Fruit fly (Drosophila melanogaster) whole organism, prepupa: ENCODE measurements around the gene CG13901.

ENCODE experiments used
- Blimp-1 ChIP-seq: fragments of 200-800 bp; sonication (Bioruptor generic); optimal IDR thresholded peaks from 3 replicates; lab custom pipeline; 2017; ENCODE audit warnings: missing biosample characterization, missing genetic modification characterization, mild to moderate bottlenecking, moderate library complexity, missing genetic modification reagents
- CG10631 ChIP-seq: fragments of 200-800 bp; sonication (Bioruptor generic); optimal IDR thresholded peaks from 2 replicates; lab custom pipeline; 2016; ENCODE audit warnings: missing biosample characterization, missing genetic modification characterization
- CG11294 ChIP-seq: fragments of 200-800 bp; sonication (Bioruptor generic); IDR thresholded peaks from 2 replicates; pipeline ENCODE4 v1.3.6; 2022; ENCODE audit warnings: missing biosample characterization, missing genetic modification characterization
- CG11762 ChIP-seq: fragments of 200-800 bp; sonication (Bioruptor generic); optimal IDR thresholded peaks from 3 replicates; lab custom pipeline; 2016; ENCODE audit warnings: missing biosample characterization, missing genetic modification characterization; ENCODE audit not compliant: insufficient read depth
- CG11902 ChIP-seq: fragments of 200-800 bp; sonication (Bioruptor generic); optimal IDR thresholded peaks from 3 replicates; lab custom pipeline; 2016; ENCODE audit warnings: missing biosample characterization, missing genetic modification characterization
- CG15336 ChIP-seq: fragments of 200-800 bp; sonication (Bioruptor generic); IDR thresholded peaks from 2 replicates; pipeline ENCODE4 v1.3.6; 2022; ENCODE audit warnings: missing biosample characterization, missing genetic modification characterization
- CG1621 ChIP-seq: fragments of 200-800 bp; sonication (Bioruptor generic); optimal IDR thresholded peaks from 3 replicates; lab custom pipeline; 2018; ENCODE audit warnings: missing biosample characterization, mild to moderate bottlenecking, missing genetic modification characterization
- CG16779 ChIP-seq: fragments of 200-800 bp; sonication (Bioruptor generic); optimal IDR thresholded peaks from 3 replicates; lab custom pipeline; 2017; ENCODE audit warnings: missing biosample characterization, mild to moderate bottlenecking, missing genetic modification characterization
- CG3032 ChIP-seq: fragments of 200-800 bp; optimal IDR thresholded peaks from 2 replicates; lab custom pipeline; 2019; ENCODE audit warnings: missing biosample characterization, mild to moderate bottlenecking, missing genetic modification characterization, moderate library complexity
- CG31627 ChIP-seq: fragments of 200-800 bp; sonication (Bioruptor generic); optimal IDR thresholded peaks from 3 replicates; lab custom pipeline; 2016; ENCODE audit warnings: missing biosample characterization, missing genetic modification characterization
- CG32006 ChIP-seq: fragments of 200-800 bp; sonication (Bioruptor generic); optimal IDR thresholded peaks from 3 replicates; lab custom pipeline; 2017; ENCODE audit warnings: missing biosample characterization, mild to moderate bottlenecking, missing genetic modification characterization
- CG34406 ChIP-seq: fragments of 200-800 bp; sonication (Bioruptor generic); optimal IDR thresholded peaks from 3 replicates; lab custom pipeline; 2016; ENCODE audit warnings: missing biosample characterization, missing genetic modification characterization
- CG3919 ChIP-seq: fragments of 200-800 bp; sonication (Bioruptor generic); optimal IDR thresholded peaks from 3 replicates; lab custom pipeline; 2016; ENCODE audit warnings: missing biosample characterization, missing genetic modification characterization
- CG6163 ChIP-seq: fragments of 200-800 bp; sonication (Bioruptor generic); IDR thresholded peaks from 3 replicates; pipeline ENCODE4 v1.3.6; 2022; ENCODE audit warnings: missing biosample characterization, missing genetic modification characterization
- CG6276 ChIP-seq: fragments of 200-800 bp; sonication (Bioruptor generic); optimal IDR thresholded peaks from 2 replicates; lab custom pipeline; 2017; ENCODE audit warnings: missing biosample characterization, mild to moderate bottlenecking, missing genetic modification characterization
- CG6854 ChIP-seq: fragments of 200-800 bp; sonication (Bioruptor generic); optimal IDR thresholded peaks from 2 replicates; lab custom pipeline; 2017; ENCODE audit warnings: missing biosample characterization, mild to moderate bottlenecking, missing genetic modification characterization
- CG7368 ChIP-seq: fragments of 200-800 bp; sonication (Bioruptor generic); optimal IDR thresholded peaks from 3 replicates; lab custom pipeline; 2016; ENCODE audit warnings: missing biosample characterization, missing genetic modification characterization
- CG8119 ChIP-seq: fragments of 200-800 bp; sonication (Bioruptor generic); IDR thresholded peaks from 3 replicates; pipeline ENCODE4 v1.3.6; 2022; ENCODE audit warnings: missing biosample characterization, missing genetic modification characterization
- CG8319 ChIP-seq: fragments of 200-800 bp; sonication (Bioruptor generic); optimal IDR thresholded peaks from 3 replicates; lab custom pipeline; 2016; ENCODE audit warnings: missing biosample characterization, missing genetic modification characterization
- CG8632 ChIP-seq: fragments of 200-800 bp; sonication (Bioruptor generic); optimal IDR thresholded peaks from 3 replicates; lab custom pipeline; 2016; ENCODE audit warnings: missing biosample characterization, missing genetic modification characterization
- CG9139 ChIP-seq: fragments of 200-800 bp; sonication (Bioruptor generic); optimal IDR thresholded peaks from 3 replicates; lab custom pipeline; 2017; ENCODE audit warnings: missing biosample characterization, mild to moderate bottlenecking, missing genetic modification characterization
- Eip78C ChIP-seq: fragments of 200-800 bp; sonication (Bioruptor generic); peaks from one replicate; lab custom pipeline; 2016; ENCODE audit warnings: missing biosample characterization, missing genetic modification characterization
- Eip93F ChIP-seq: fragments of 200-800 bp; sonication (Bioruptor generic); optimal IDR thresholded peaks from 2 replicates; lab custom pipeline; 2016; ENCODE audit warnings: missing biosample characterization, mild to moderate bottlenecking, missing genetic modification characterization
- Ets21C ChIP-seq: fragments of 200-800 bp; sonication (Bioruptor generic); optimal IDR thresholded peaks from 3 replicates; lab custom pipeline; 2016; ENCODE audit warnings: missing biosample characterization, missing genetic modification characterization
- Ets96B ChIP-seq: fragments of 200-800 bp; optimal IDR thresholded peaks from 2 replicates; lab custom pipeline; 2019; ENCODE audit warnings: missing biosample characterization, mild to moderate bottlenecking, missing genetic modification characterization, moderate library complexity
- Hr38 ChIP-seq: sonication (Bioruptor generic); optimal IDR thresholded peaks from 2 replicates; lab custom pipeline; 2016; ENCODE audit warnings: missing biosample characterization, missing genetic modification characterization
- Hr39 ChIP-seq: fragments of 200-800 bp; sonication (Bioruptor generic); optimal IDR thresholded peaks from 2 replicates; lab custom pipeline; 2016; ENCODE audit warnings: missing biosample characterization, missing genetic modification characterization
- Hr4 ChIP-seq: fragments of 200-800 bp; sonication (Bioruptor generic); optimal IDR thresholded peaks from 3 replicates; lab custom pipeline; 2016; ENCODE audit warnings: missing biosample characterization, missing genetic modification characterization
- Lpt ChIP-seq: fragments of 200-800 bp; sonication (Bioruptor generic); optimal IDR thresholded peaks from 3 replicates; lab custom pipeline; 2016; ENCODE audit warnings: missing biosample characterization, missing genetic modification characterization
- Met ChIP-seq: fragments of 200-800 bp; sonication (Bioruptor generic); optimal IDR thresholded peaks from 3 replicates; lab custom pipeline; 2016; ENCODE audit warnings: missing biosample characterization, missing genetic modification characterization
- OdsH ChIP-seq: fragments of 200-800 bp; sonication (Bioruptor generic); optimal IDR thresholded peaks from 3 replicates; lab custom pipeline; 2016; ENCODE audit warnings: missing biosample characterization, missing genetic modification characterization
- Smox ChIP-seq: fragments of 200-800 bp; sonication (Bioruptor generic); optimal IDR thresholded peaks from 3 replicates; lab custom pipeline; 2016; ENCODE audit warnings: missing biosample characterization, missing genetic modification characterization
- Sox102F ChIP-seq: fragments of 200-800 bp; sonication (Bioruptor generic); optimal IDR thresholded peaks from 2 replicates; lab custom pipeline; 2016; ENCODE audit warnings: missing biosample characterization, mild to moderate bottlenecking, missing genetic modification characterization
- Sox14 ChIP-seq: fragments of 200-800 bp; sonication (Bioruptor generic); optimal IDR thresholded peaks from 3 replicates; lab custom pipeline; 2016; ENCODE audit warnings: missing biosample characterization, missing genetic modification characterization
- achi ChIP-seq: fragments of 200-800 bp; sonication (Bioruptor generic); optimal IDR thresholded peaks from 3 replicates; lab custom pipeline; 2016; ENCODE audit warnings: missing biosample characterization, missing genetic modification characterization
- acj6 ChIP-seq: fragments of 200-800 bp; sonication (Bioruptor generic); optimal IDR thresholded peaks from 3 replicates; lab custom pipeline; 2016; ENCODE audit warnings: missing biosample characterization, missing genetic modification characterization
- dac ChIP-seq: fragments of 200-800 bp; sonication (Bioruptor generic); optimal IDR thresholded peaks from 2 replicates; lab custom pipeline; 2017; ENCODE audit warnings: missing biosample characterization, mild to moderate bottlenecking, missing genetic modification characterization
- dsx ChIP-seq: fragments of 200-800 bp; optimal IDR thresholded peaks from 3 replicates; lab custom pipeline; 2019; ENCODE audit warnings: missing biosample characterization, mild to moderate bottlenecking, missing genetic modification characterization, moderate library complexity; ENCODE audit not compliant: poor library complexity, severe bottlenecking
- eg ChIP-seq: fragments of 200-800 bp; sonication (Bioruptor generic); IDR thresholded peaks from 3 replicates; pipeline ENCODE4 v1.3.6; 2022; ENCODE audit warnings: missing biosample characterization, missing genetic modification characterization
- esn ChIP-seq: fragments of 200-800 bp; sonication (Bioruptor generic); optimal IDR thresholded peaks from 2 replicates; lab custom pipeline; 2016; ENCODE audit warnings: missing biosample characterization, mild to moderate bottlenecking, missing genetic modification characterization, moderate library complexity
- fd85E ChIP-seq: fragments of 200-800 bp; sonication (Bioruptor generic); optimal IDR thresholded peaks from 3 replicates; lab custom pipeline; 2016; ENCODE audit warnings: missing biosample characterization, missing genetic modification characterization
- fkh ChIP-seq: fragments of 200-800 bp; sonication (Bioruptor generic); optimal IDR thresholded peaks from 3 replicates; lab custom pipeline; 2017; ENCODE audit warnings: missing biosample characterization, mild to moderate bottlenecking, missing genetic modification characterization, moderate library complexity
- net ChIP-seq: fragments of 200-800 bp; sonication (Bioruptor generic); optimal IDR thresholded peaks from 3 replicates; lab custom pipeline; 2016; ENCODE audit warnings: missing biosample characterization, missing genetic modification characterization
- pdm3 ChIP-seq: fragments of 200-800 bp; sonication (Bioruptor generic); optimal IDR thresholded peaks from 3 replicates; lab custom pipeline; 2016; ENCODE audit warnings: missing biosample characterization, missing genetic modification characterization
- spab ChIP-seq: fragments of 200-800 bp; sonication (Bioruptor generic); optimal IDR thresholded peaks from 2 replicates; lab custom pipeline; 2017; ENCODE audit warnings: missing biosample characterization, mild to moderate bottlenecking, missing genetic modification characterization, missing genetic modification reagents
- ss ChIP-seq, 2 experiments: fragments of 200-800 bp; sonication (Bioruptor generic); optimal IDR thresholded peaks; 2 replicates in 1 of 2; 3 replicates in 1 of 2; lab custom pipeline; 2017 to 2018; ENCODE audit warnings: mild to moderate bottlenecking in 2 of 2, missing biosample characterization in 2 of 2, missing genetic modification characterization in 2 of 2, moderate library complexity in 1 of 2
- svp ChIP-seq: fragments of 200-800 bp; sonication (Bioruptor generic); peaks from one replicate; lab custom pipeline; 2016; ENCODE audit warnings: missing biosample characterization, missing genetic modification characterization
- topi ChIP-seq: fragments of 200-800 bp; sonication (Bioruptor generic); optimal IDR thresholded peaks from 3 replicates; lab custom pipeline; 2016; ENCODE audit warnings: missing biosample characterization, missing genetic modification characterization

The CG13901 gene

DNA sequence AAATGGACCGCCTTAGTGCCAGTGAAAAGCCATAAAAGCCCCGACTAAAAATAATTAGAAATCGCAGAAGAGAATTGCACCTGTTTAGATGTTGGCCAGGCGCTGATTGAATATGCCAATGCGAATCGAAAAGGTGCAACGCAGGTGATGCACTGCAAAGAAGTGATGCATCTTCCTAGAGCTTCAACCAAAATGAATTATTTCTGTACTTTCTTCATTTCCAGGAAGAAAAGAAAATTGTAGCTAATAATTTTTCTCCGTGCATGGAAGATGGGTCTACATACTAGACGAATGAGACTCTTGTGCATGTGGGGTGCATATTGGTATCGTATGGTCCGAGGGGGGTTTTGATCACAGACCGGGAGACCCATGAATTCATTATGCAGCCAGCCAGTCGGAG, 48.7 kb downstream of the CG13901 start (continued):
- TF ChIP-seq Eip78C (peak; percentile 29), CG16779 (tag; lab: Kevin White, UChicago) (no peak), CG11902 (GFP tag; lab: Kevin White, UChicago) (no peak), dac (peak; percentile 3), CG8632 (no peak), CG7368 (GFP tag; lab: Kevin White, UChicago) (no peak), CG1621 (tag; lab: Kevin White, UChicago) (no peak), CG11762 (GFP tag; lab: Kevin White, UChicago) (no peak), fkh (GFP tag; lab: Kevin White, UChicago) (no peak), OdsH (GFP tag; lab: Kevin White, UChicago) (peak; percentile 18), dsx (GFP tag; lab: Kevin White, UChicago) (no peak), eg (GFP tag; lab: Robert Waterston, UW) (no peak), Hr38 (GFP tag; lab: Kevin White, UChicago) (no peak), ss (GFP tag; optimal IDR thresholded peaks at IDR 0.05; lab: Kevin White, UChicago) (no peak), acj6 (GFP tag; lab: Kevin White, UChicago) (peak; percentile 1)
- TF ChIP-seq, all 60 proteins: peak for 14

DNA sequence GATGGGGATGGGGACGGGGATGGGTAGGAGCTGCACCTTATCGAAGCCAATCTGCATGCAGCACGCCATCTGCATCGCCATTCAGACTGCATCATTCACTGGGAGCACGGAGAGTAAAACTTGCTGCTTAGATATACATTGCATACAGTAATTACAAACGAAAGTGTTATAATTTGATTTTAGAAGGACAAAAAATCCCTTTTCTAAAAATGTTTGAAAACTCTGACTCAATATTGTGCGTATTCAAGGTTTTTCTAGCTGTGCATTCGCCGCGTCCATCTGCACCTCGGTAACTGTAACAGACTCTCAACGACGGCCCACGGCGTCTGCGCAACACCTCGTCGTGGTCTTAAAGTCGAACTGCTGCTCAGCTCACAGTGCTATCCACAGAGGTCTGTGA, 50.0 kb downstream of the CG13901 start:
- peak; percentile 91 for TF ChIP-seq Lpt (GFP tag; lab: Kevin White, UChicago)
- peak; percentile 80 for TF ChIP-seq achi
- TF ChIP-seq CG32006 (GFP tag; lab: Kevin White, UChicago) = peak; percentile 97
- TF ChIP-seq Hr4 (GFP tag; lab: Kevin White, UChicago) = peak; percentile 95
- peak; percentile 6 for TF ChIP-seq CG8632
- no peak for TF ChIP-seq dsx (GFP tag; lab: Kevin White, UChicago)
- no peak for TF ChIP-seq Smox (GFP tag; lab: Kevin White, UChicago)
- peak; percentile 96 for TF ChIP-seq eg (GFP tag; lab: Robert Waterston, UW)
- TF ChIP-seq CG8319 (GFP tag; lab: Kevin White, UChicago) = no peak
- TF ChIP-seq CG3919 (GFP tag; lab: Kevin White, UChicago) = peak; percentile 79
- TF ChIP-seq Hr39 (GFP tag; lab: Kevin White, UChicago) = no peak
- peak; percentile 60 for TF ChIP-seq acj6 (GFP tag; lab: Kevin White, UChicago)
- peak; percentile 91 for TF ChIP-seq CG6276
- peak in 1 of 2 experiments; percentile 3 for TF ChIP-seq ss (GFP tag; optimal IDR thresholded peaks at IDR 0.05; lab: Kevin White, UChicago)
- TF ChIP-seq esn (GFP tag; lab: Kevin White, UChicago) = no peak
- no peak for TF ChIP-seq Met
- TF ChIP-seq fd85E (GFP tag; lab: Kevin White, UChicago) = no peak
- no peak for TF ChIP-seq CG11902 (GFP tag; lab: Kevin White, UChicago)
- TF ChIP-seq Sox14 (GFP tag; lab: Kevin White, UChicago) = peak; percentile 77
- TF ChIP-seq CG8119 (GFP tag; lab: Robert Waterston, UW) = peak; percentile 96
- TF ChIP-seq CG16779 (tag; lab: Kevin White, UChicago) = peak; percentile 24
- peak; percentile 70 for TF ChIP-seq CG10631 (GFP tag; lab: Kevin White, UChicago)
- peak; percentile 95 for TF ChIP-seq CG15336 (GFP tag; lab: Robert Waterston, UW)
- no peak for TF ChIP-seq CG9139 (GFP tag; lab: Kevin White, UChicago)
- TF ChIP-seq Ets96B (tag; lab: Kevin White, UChicago) = no peak
- TF ChIP-seq Hr38 (GFP tag; lab: Kevin White, UChicago) = peak; percentile 23
- no peak for TF ChIP-seq Ets21C
- TF ChIP-seq CG1621 (tag; lab: Kevin White, UChicago) = no peak
- TF ChIP-seq pdm3 (GFP tag; lab: Kevin White, UChicago) = peak; percentile 73
- TF ChIP-seq fkh (GFP tag; lab: Kevin White, UChicago) = no peak
- TF ChIP-seq spab (GFP tag; lab: Kevin White, UChicago) = peak; percentile 20
- no peak for TF ChIP-seq Blimp-1
- TF ChIP-seq topi = no peak
- peak; percentile 78 for TF ChIP-seq CG11294 (GFP tag; lab: Robert Waterston, UW)
- TF ChIP-seq CG3032 = no peak
- TF ChIP-seq Sox102F (GFP tag; lab: Kevin White, UChicago) = no peak
- TF ChIP-seq CG6163 = peak; percentile 92
- peak; percentile 89 for TF ChIP-seq Eip78C
- peak; percentile 90 for TF ChIP-seq dac
- TF ChIP-seq CG6854 (GFP tag; lab: Kevin White, UChicago) = no peak
- TF ChIP-seq CG31627 (GFP tag; lab: Kevin White, UChicago) = no peak
- peak; percentile 24 for TF ChIP-seq CG34406 (GFP tag; lab: Kevin White, UChicago)
- no peak for TF ChIP-seq Eip93F (GFP tag; lab: Kevin White, UChicago)
- no peak for TF ChIP-seq svp
- peak; percentile 75 for TF ChIP-seq net (GFP tag; lab: Kevin White, UChicago)
